Fruit fly (Drosophila melanogaster) whole organism, embryonic: ENCODE measurements around the gene Ssu72.

Experiments
- Aef1 ChIP-seq: fragments of 200-800 bp; sonication (Bioruptor generic); IDR thresholded peaks from 3 replicates; pipeline ENCODE4 v1.3.6; 2022; ENCODE audit warnings: missing biosample characterization, missing genetic modification characterization
- Atf-2 ChIP-seq: fragments of 200-800 bp; sonication (Bioruptor generic); optimal IDR thresholded peaks from 2 replicates; lab custom pipeline; 2016; ENCODE audit warnings: missing biosample characterization, missing genetic modification characterization
- Atf3 ChIP-seq: fragments of 200-800 bp; sonication (Bioruptor generic); optimal IDR thresholded peaks from 3 replicates; lab custom pipeline; 2016; ENCODE audit warnings: missing biosample characterization, missing genetic modification characterization
- BEAF-32 ChIP-seq: fragments of 200-800 bp; sonication (Bioruptor generic); optimal IDR thresholded peaks from 3 replicates; lab custom pipeline; 2017; ENCODE audit warnings: missing biosample characterization, missing genetic modification characterization, mild to moderate bottlenecking, moderate library complexity, missing genetic modification reagents
- C15 ChIP-seq: fragments of 200-800 bp; sonication (Bioruptor generic); IDR thresholded peaks from 3 replicates; pipeline ENCODE4 v1.3.6; 2022; ENCODE audit warnings: missing biosample characterization, missing genetic modification characterization
- CG12155 ChIP-seq: fragments of 200-800 bp; sonication (Bioruptor generic); optimal IDR thresholded peaks from 3 replicates; lab custom pipeline; 2016; ENCODE audit warnings: missing biosample characterization, missing genetic modification characterization
- CG12219 ChIP-seq: fragments of 200-800 bp; sonication (Bioruptor generic); optimal IDR thresholded peaks from 3 replicates; lab custom pipeline; 2018; ENCODE audit warnings: missing biosample characterization, mild to moderate bottlenecking, missing genetic modification characterization
- CG12744 ChIP-seq: fragments of 200-800 bp; sonication (Bioruptor generic); optimal IDR thresholded peaks from 2 replicates; lab custom pipeline; 2016; ENCODE audit warnings: missing biosample characterization, missing genetic modification characterization
- CG12769 ChIP-seq: fragments of 200-800 bp; sonication (Bioruptor generic); optimal IDR thresholded peaks from 2 replicates; lab custom pipeline; 2019; ENCODE audit warnings: missing biosample characterization, mild to moderate bottlenecking, missing genetic modification characterization, moderate library complexity
- CG15696 ChIP-seq: fragments of 200-800 bp; sonication (Bioruptor generic); optimal IDR thresholded peaks from 2 replicates; lab custom pipeline; 2019; ENCODE audit warnings: missing biosample characterization, mild to moderate bottlenecking, missing genetic modification characterization, moderate library complexity
- CG16863 ChIP-seq: fragments of 200-800 bp; sonication (Bioruptor generic); optimal IDR thresholded peaks from 3 replicates; lab custom pipeline; 2016; ENCODE audit warnings: missing biosample characterization, missing genetic modification characterization
- CG17359 ChIP-seq: fragments of 200-800 bp; sonication (Bioruptor generic); optimal IDR thresholded peaks from 3 replicates; lab custom pipeline; 2018; ENCODE audit warnings: missing biosample characterization, mild to moderate bottlenecking, missing genetic modification characterization, moderate library complexity
- CG17361 ChIP-seq: fragments of 200-800 bp; sonication (Bioruptor generic); IDR thresholded peaks from 3 replicates; pipeline ENCODE4 v1.3.6; 2022; ENCODE audit warnings: missing biosample characterization, missing genetic modification characterization
- CG17802 ChIP-seq: fragments of 200-800 bp; sonication (Bioruptor generic); optimal IDR thresholded peaks from 2 replicates; lab custom pipeline; 2018; ENCODE audit warnings: missing biosample characterization, mild to moderate bottlenecking, missing genetic modification characterization, moderate library complexity
- CG17829 ChIP-seq: fragments of 200-800 bp; optimal IDR thresholded peaks from 2 replicates; lab custom pipeline; 2019; ENCODE audit warnings: missing biosample characterization, mild to moderate bottlenecking, missing genetic modification characterization, moderate library complexity
- CG2120 ChIP-seq: fragments of 200-800 bp; sonication (Bioruptor generic); optimal IDR thresholded peaks from 3 replicates; lab custom pipeline; 2016; ENCODE audit warnings: missing biosample characterization, missing genetic modification characterization
- CG34376 ChIP-seq: fragments of 200-800 bp; sonication (Bioruptor generic); optimal IDR thresholded peaks from 2 replicates; lab custom pipeline; 2018; ENCODE audit warnings: missing biosample characterization, mild to moderate bottlenecking, missing genetic modification characterization
- CG3995 ChIP-seq: fragments of 200-800 bp; sonication (Bioruptor generic); optimal IDR thresholded peaks from 3 replicates; lab custom pipeline; 2016; ENCODE audit warnings: missing biosample characterization, missing genetic modification characterization
- CG6791 ChIP-seq: fragments of 200-800 bp; sonication (Bioruptor generic); IDR thresholded peaks from 3 replicates; pipeline ENCODE4 v1.3.6; 2022; ENCODE audit warnings: missing biosample characterization, missing genetic modification characterization; ENCODE audit not compliant: partially characterized antibody
- CG7357 ChIP-seq: fragments of 200-800 bp; sonication (Bioruptor generic); IDR thresholded peaks from 3 replicates; pipeline ENCODE4 v1.3.6; 2022; ENCODE audit warnings: missing biosample characterization, missing genetic modification characterization
- CG8089 ChIP-seq: fragments of 200-800 bp; sonication (Bioruptor generic); optimal IDR thresholded peaks from 3 replicates; lab custom pipeline; 2016; ENCODE audit warnings: missing biosample characterization, missing genetic modification characterization
- CG8290 ChIP-seq, 3 experiments: fragments of 200-800 bp; sonication (Bioruptor generic); optimal IDR thresholded peaks; 2 replicates each; lab custom pipeline; 2016 to 2019; ENCODE audit warnings: missing biosample characterization in 3 of 3, missing genetic modification characterization in 3 of 3, mild to moderate bottlenecking in 2 of 3, moderate library complexity in 1 of 3
- CG8924 ChIP-seq: fragments of 200-800 bp; optimal IDR thresholded peaks from 3 replicates; lab custom pipeline; 2019; ENCODE audit warnings: missing biosample characterization, mild to moderate bottlenecking, missing genetic modification characterization, moderate library complexity
- Dll ChIP-seq: fragments of 200-800 bp; sonication (Bioruptor generic); IDR thresholded peaks from 4 replicates; pipeline ENCODE4 v1.3.6; 2022; ENCODE audit warnings: missing biosample characterization, missing genetic modification characterization; ENCODE audit not compliant: partially characterized antibody
- E2f1 ChIP-seq: fragments of 200-800 bp; sonication (Bioruptor generic); IDR thresholded peaks from 2 replicates; pipeline ENCODE4 v1.3.6; 2022; ENCODE audit warnings: missing biosample characterization, missing genetic modification characterization
- E2f2 ChIP-seq: fragments of 200-800 bp; sonication (Bioruptor generic); IDR thresholded peaks from 2 replicates; pipeline ENCODE4 v1.3.6; 2022; ENCODE audit warnings: missing biosample characterization, missing genetic modification characterization
- Gsc ChIP-seq: fragments of 200-800 bp; sonication (Bioruptor generic); IDR thresholded peaks from 2 replicates; pipeline ENCODE4 v1.3.6; 2022; ENCODE audit warnings: missing biosample characterization, missing genetic modification characterization
- HmgZ ChIP-seq: fragments of 200-800 bp; sonication (Bioruptor generic); optimal IDR thresholded peaks from 2 replicates; lab custom pipeline; 2018; ENCODE audit warnings: missing biosample characterization, mild to moderate bottlenecking, missing genetic modification characterization
- NfI ChIP-seq: fragments of 200-800 bp; sonication (Bioruptor generic); optimal IDR thresholded peaks from 3 replicates; lab custom pipeline; 2018; ENCODE audit warnings: missing biosample characterization, mild to moderate bottlenecking, missing genetic modification characterization, moderate library complexity
- Rfx ChIP-seq: fragments of 200-800 bp; sonication (Bioruptor generic); IDR thresholded peaks from 2 replicates; pipeline ENCODE4 v1.3.6; 2022; ENCODE audit warnings: missing biosample characterization, missing genetic modification characterization
- YL-1 ChIP-seq: fragments of 200-800 bp; sonication (Bioruptor generic); optimal IDR thresholded peaks from 3 replicates; lab custom pipeline; 2017; ENCODE audit warnings: missing biosample characterization, mild to moderate bottlenecking, missing genetic modification characterization
- amos ChIP-seq: fragments of 200-800 bp; sonication (Bioruptor generic); IDR thresholded peaks from 2 replicates; pipeline ENCODE4 v1.3.6; 2022; ENCODE audit warnings: missing biosample characterization, missing genetic modification characterization; ENCODE audit not compliant: partially characterized antibody
- ap ChIP-seq: fragments of 200-800 bp; sonication (Bioruptor generic); IDR thresholded peaks from 2 replicates; pipeline ENCODE4 v1.3.6; 2022; ENCODE audit warnings: missing biosample characterization, missing genetic modification characterization
- az2 ChIP-seq: fragments of 200-800 bp; sonication (Bioruptor generic); optimal IDR thresholded peaks from 3 replicates; lab custom pipeline; 2016; ENCODE audit warnings: missing biosample characterization, missing genetic modification characterization
- bcd ChIP-seq: fragments of 200-800 bp; sonication (Bioruptor generic); optimal IDR thresholded peaks from 2 replicates; lab custom pipeline; 2017; ENCODE audit warnings: missing biosample characterization, mild to moderate bottlenecking, missing genetic modification characterization
- cg ChIP-seq: fragments of 200-800 bp; sonication (Bioruptor generic); optimal IDR thresholded peaks from 3 replicates; lab custom pipeline; 2019; ENCODE audit warnings: missing biosample characterization, mild to moderate bottlenecking, missing genetic modification characterization, moderate library complexity
- da ChIP-seq: fragments of 200-800 bp; sonication (Bioruptor generic); optimal IDR thresholded peaks from 2 replicates; lab custom pipeline; 2016; ENCODE audit warnings: missing biosample characterization, missing genetic modification characterization
- esg ChIP-seq: fragments of 200-800 bp; sonication (Bioruptor generic); conservative IDR thresholded peaks from 2 replicates; pipeline ENCODE4 v1.3.6; 2022; ENCODE audit warnings: missing biosample characterization, missing genetic modification characterization
- fu2 ChIP-seq: fragments of 200-800 bp; sonication (Bioruptor generic); optimal IDR thresholded peaks from 2 replicates; lab custom pipeline; 2016; ENCODE audit warnings: missing biosample characterization, missing genetic modification characterization
- grau ChIP-seq: fragments of 200-800 bp; optimal IDR thresholded peaks from 3 replicates; lab custom pipeline; 2019; ENCODE audit warnings: missing biosample characterization, mild to moderate bottlenecking, missing genetic modification characterization, moderate library complexity
- grn ChIP-seq: fragments of 200-800 bp; sonication (Bioruptor generic); optimal IDR thresholded peaks from 3 replicates; lab custom pipeline; 2017; ENCODE audit warnings: missing biosample characterization, missing genetic modification characterization
- h ChIP-seq: fragments of >200 bp; optimal IDR thresholded peaks from 2 replicates; lab custom pipeline; 2017
- kay ChIP-seq: fragments of 200-800 bp; sonication (Bioruptor generic); optimal IDR thresholded peaks from 2 replicates; lab custom pipeline; 2016; ENCODE audit warnings: missing biosample characterization, missing genetic modification characterization
- nom ChIP-seq: fragments of 200-800 bp; sonication (Bioruptor generic); optimal IDR thresholded peaks from 2 replicates; lab custom pipeline; 2017; ENCODE audit warnings: missing biosample characterization, missing genetic modification characterization, mild to moderate bottlenecking, moderate library complexity, missing genetic modification reagents
- run ChIP-seq: fragments of 200-800 bp; sonication (Bioruptor generic); optimal IDR thresholded peaks from 3 replicates; lab custom pipeline; 2018; ENCODE audit warnings: missing biosample characterization, mild to moderate bottlenecking, missing genetic modification characterization
- slbo ChIP-seq: fragments of 200-800 bp; sonication (Bioruptor generic); IDR thresholded peaks from 2 replicates; pipeline ENCODE4 v1.3.6; 2022; ENCODE audit warnings: missing biosample characterization, missing genetic modification characterization
- sqz ChIP-seq: fragments of 200-800 bp; sonication (Bioruptor generic); optimal IDR thresholded peaks from 3 replicates; lab custom pipeline; 2018; ENCODE audit warnings: missing biosample characterization, mild to moderate bottlenecking, missing genetic modification characterization
- tio ChIP-seq: fragments of 200-800 bp; sonication (Bioruptor generic); optimal IDR thresholded peaks from 2 replicates; lab custom pipeline; 2017; ENCODE audit warnings: missing biosample characterization, missing genetic modification characterization, inconsistent platforms
- trem ChIP-seq: fragments of 200-800 bp; optimal IDR thresholded peaks from 3 replicates; lab custom pipeline; 2019; ENCODE audit warnings: missing biosample characterization, mild to moderate bottlenecking, missing genetic modification characterization, moderate library complexity
- ttk ChIP-seq: fragments of 200-800 bp; sonication (Bioruptor generic); IDR thresholded peaks from 2 replicates; pipeline ENCODE4 v2.1.2; 2022; ENCODE audit warnings: missing biosample characterization, missing genetic modification characterization

The Ssu72 gene

DNA sequence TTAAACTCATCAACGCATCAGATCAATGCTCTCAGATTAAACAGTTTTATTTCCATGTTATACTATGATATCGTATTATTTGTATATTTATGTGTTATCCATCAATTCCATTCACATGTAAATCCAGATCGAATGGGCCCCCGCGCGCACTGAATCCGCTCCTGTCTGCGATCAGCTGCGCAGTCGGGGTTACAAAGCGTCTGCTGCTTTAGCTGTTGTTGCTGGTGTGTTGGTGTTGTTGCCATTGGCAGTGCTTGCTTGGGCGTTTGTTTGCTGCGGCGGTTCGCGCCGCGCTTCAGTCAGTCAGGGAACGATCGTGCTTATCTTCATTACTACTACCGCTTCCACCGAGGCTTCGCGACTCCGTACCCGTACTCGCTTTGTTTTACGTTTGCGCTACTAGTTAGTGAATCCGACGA, 2.6 kb downstream of the Ssu72 start, which contains the start of gene Zw (continued):
- TF ChIP-seq amos (GFP tag; lab: Robert Waterston, UW) (peak; percentile 67), ap (GFP tag; lab: Robert Waterston, UW) (no peak), run (tag; lab: Kevin White, UChicago) (no peak), CG8089 (GFP tag; lab: Kevin White, UChicago) (peak; percentile 10), CG12155 (GFP tag; lab: Kevin White, UChicago) (peak; percentile 19), NfI (GFP tag; lab: Kevin White, UChicago) (peak; percentile 52), CG2120 (GFP tag; lab: Kevin White, UChicago) (peak; percentile 73), tio (GFP tag; lab: Kevin White, UChicago) (no peak), CG34376 (GFP tag; lab: Kevin White, UChicago) (peak; percentile 38), nom (peak; percentile 11), bcd (GFP tag; lab: Kevin White, UChicago) (peak; percentile 47), slbo (GFP tag; lab: Robert Waterston, UW) (peak; percentile 86), az2 (GFP tag; lab: Kevin White, UChicago) (peak; percentile 45), CG17359 (tag; lab: Kevin White, UChicago) (peak; percentile 31), Aef1 (GFP tag; lab: Robert Waterston, UW) (peak; percentile 72), Dll (GFP tag; lab: Robert Waterston, UW) (0 out of 4 replicates have a peak, but pooled peaks have one; percentile 19), YL-1 (GFP tag; lab: Kevin White, UChicago) (no peak), Atf3 (peak; percentile 6), grn (no peak), CG15696 (tag; lab: Kevin White, UChicago) (peak; percentile 51), CG12769 (tag; lab: Kevin White, UChicago) (peak; percentile 60), CG17361 (GFP tag; lab: Robert Waterston, UW) (peak; percentile 53; the same call in 2 of the 3 replicates), CG8290 (GFP tag; optimal IDR thresholded peaks at IDR 0.05; lab: Kevin White, UChicago) (no peak), CG8290 (tag; optimal IDR thresholded peaks at IDR 0.05; lab: Kevin White, UChicago) (peak in 1 of 2 experiments; percentile 88), E2f1 (GFP tag; lab: Robert Waterston, UW) (peak; percentile 38; the same call in 1 of the 2 replicates), Atf-2 (peak; percentile 15), CG8924 (tag; lab: Kevin White, UChicago) (peak; percentile 1), C15 (GFP tag; lab: Robert Waterston, UW) (no peak), da (GFP tag; lab: Kevin White, UChicago) (no peak), Rfx (GFP tag; lab: Robert Waterston, UW) (peak; percentile 87), kay (GFP tag; lab: Kevin White, UChicago) (no peak), E2f2 (GFP tag; lab: Robert Waterston, UW) (peak; percentile 35; the same call in 1 of the 2 replicates), BEAF-32 (GFP tag; lab: Kevin White, UChicago) (no peak), CG17829 (tag; lab: Kevin White, UChicago) (peak; percentile 18), CG12744 (GFP tag; lab: Kevin White, UChicago) (peak; percentile 36), sqz (GFP tag; lab: Kevin White, UChicago) (peak; percentile 5), CG6791 (GFP tag; lab: Robert Waterston, UW) (0 out of 3 replicates have a peak, but pooled peaks have one; percentile 22), CG12219 (peak; percentile 28), grau (tag; lab: Kevin White, UChicago) (peak; percentile 45), trem (tag; lab: Kevin White, UChicago) (peak; percentile 20), fu2 (GFP tag; lab: Kevin White, UChicago) (peak; percentile 30), CG16863 (GFP tag; lab: Kevin White, UChicago) (peak; percentile 47), HmgZ (peak; percentile 62), CG3995 (GFP tag; lab: Kevin White, UChicago) (no peak), CG17802 (no peak), ttk (peak; percentile 45; the same call in 1 of the 2 replicates), CG7357 (peak; percentile 46; the same call in 1 of the 3 replicates), Gsc (GFP tag; lab: Robert Waterston, UW) (0 out of 2 replicates have a peak, but pooled peaks have one; percentile 16), cg (GFP tag; lab: Kevin White, UChicago) (peak; percentile 28), h (lab: Kevin White, UChicago) (no peak), esg (peak; percentile 48)
